Fruit fly (Drosophila melanogaster): ENCODE measurements around the gene CG13995.

- TF ChIP-seq pan (optimal IDR thresholded peaks at IDR 0.05) (no peak), EcR (GFP tag; optimal IDR thresholded peaks at IDR 0.05) (no peak), CG8478 (optimal IDR thresholded peaks at IDR 0.05) (no peak), psq (optimal IDR thresholded peaks at IDR 0.05) (no peak)
These were observed 17.4 kb upstream of the CG13995 start, which contains the start of gene mtm for dm6 chr2L:6036710-6037109.

Measured in whole organism.